Worm (Caenorhabditis elegans) whole organism, L4 larva: ENCODE measurements around the gene wht-3.

ENCODE experiments used
- ceh-44 ChIP-seq: fragments of 200-800 bp; sonication (Bioruptor generic); IDR thresholded peaks from 2 replicates; pipeline ENCODE4 v1.3.6; 2022; ENCODE audit warnings: missing genetic modification reagents, missing genetic modification characterization, missing compliant biosample characterization
- egl-27 ChIP-seq: sonication (generic microtip); optimal IDR thresholded peaks from 3 replicates; lab custom pipeline; 2017; ENCODE audit warnings: missing biosample characterization, missing genetic modification reagents, missing genetic modification characterization
- lin-13 ChIP-seq: fragments of 150-350 bp; optimal IDR thresholded peaks from 2 replicates; lab custom pipeline; 2014; ENCODE audit warnings: missing biosample characterization, missing genetic modification reagents, missing genetic modification characterization
- nhr-77 ChIP-seq: fragments of 150-350 bp; optimal IDR thresholded peaks from 2 replicates; lab custom pipeline; 2014; ENCODE audit warnings: missing biosample characterization, missing genetic modification characterization
- php-3 ChIP-seq: fragments of 200-800 bp; sonication (Bioruptor generic); IDR thresholded peaks from 2 replicates; pipeline ENCODE4 v1.3.6; 2022; ENCODE audit warnings: missing genetic modification reagents, missing genetic modification characterization, missing compliant biosample characterization
- unc-62 ChIP-seq, 3 experiments: fragments of 150-350 bp in 1 of 3; sonication (generic microtip); optimal IDR thresholded peaks in 2 of 3; peaks in 1 of 3; 1 replicate in 1 of 3; 2 replicates in 2 of 3; lab custom pipeline; 2014 to 2017; ENCODE audit warnings: missing biosample characterization in 3 of 3, missing genetic modification characterization in 3 of 3, missing genetic modification reagents in 3 of 3, missing genotype in 1 of 3
- vab-7 ChIP-seq: fragments of 200-800 bp; sonication (Bioruptor generic); IDR thresholded peaks from 2 replicates; pipeline ENCODE4 v1.3.6; 2022; ENCODE audit warnings: missing genetic modification reagents, missing genetic modification characterization, missing compliant biosample characterization
- zip-2 ChIP-seq: fragments of 150-350 bp; optimal IDR thresholded peaks from 2 replicates; lab custom pipeline; 2014; ENCODE audit warnings: missing biosample characterization, missing genetic modification characterization
- ztf-11 ChIP-seq: fragments of 150-350 bp; optimal IDR thresholded peaks from 2 replicates; lab custom pipeline; 2014; ENCODE audit warnings: missing biosample characterization, missing genetic modification characterization

ce11 chrIII:4120386-4120785 is 31.0 kb downstream of the wht-3 start:
- no peak for TF ChIP-seq php-3
- TF ChIP-seq vab-7 (GFP tag; lab: Robert Waterston, UW), result no peak
- no peak for TF ChIP-seq zip-2
- no peak for TF ChIP-seq nhr-77 (tag; lab: Kevin White, UChicago)
- no peak for TF ChIP-seq ceh-44 (GFP tag; lab: Robert Waterston, UW)
- TF ChIP-seq egl-27 (tag; lab: Kevin White, UChicago), result no peak
- TF ChIP-seq unc-62 (GFP tag; optimal IDR thresholded peaks at IDR 0.05 in 1 of 2; lab: Kevin White, UChicago), result no peak
- no peak for TF ChIP-seq unc-62 (tag; optimal IDR thresholded peaks at IDR 0.05; lab: Kevin White, UChicago)
- TF ChIP-seq ztf-11, result no peak
- TF ChIP-seq lin-13 (GFP tag; lab: Kevin White, UChicago), result no peak
